Fruit fly (Drosophila melanogaster) whole organism, embryonic: ENCODE results near the gene CG32772.

Experiments used
- Ada2b ChIP-seq: fragments of 200-800 bp; sonication (Bioruptor generic); IDR thresholded peaks from 2 replicates; pipeline ENCODE4 v1.3.6; 2022; ENCODE audit warnings: missing biosample characterization, missing genetic modification characterization
- Atf-2 ChIP-seq: fragments of 200-800 bp; sonication (Bioruptor generic); optimal IDR thresholded peaks from 2 replicates; lab custom pipeline; 2016; ENCODE audit warnings: missing biosample characterization, missing genetic modification characterization
- CG10321 ChIP-seq: fragments of 200-800 bp; sonication (Bioruptor generic); IDR thresholded peaks from 2 replicates; pipeline ENCODE4 v1.3.6; 2022; ENCODE audit warnings: missing biosample characterization, missing genetic modification characterization
- CG10462 ChIP-seq: fragments of 200-800 bp; sonication (Bioruptor generic); optimal IDR thresholded peaks from 2 replicates; lab custom pipeline; 2016; ENCODE audit warnings: missing biosample characterization, missing genetic modification characterization
- CG10979 ChIP-seq: fragments of 200-800 bp; sonication (Bioruptor generic); optimal IDR thresholded peaks from 2 replicates; lab custom pipeline; 2018; ENCODE audit warnings: missing biosample characterization, mild to moderate bottlenecking, missing genetic modification characterization, moderate library complexity
- CG11723 ChIP-seq: fragments of 200-800 bp; sonication (Bioruptor generic); optimal IDR thresholded peaks from 2 replicates; lab custom pipeline; 2017; ENCODE audit warnings: missing biosample characterization, mild to moderate bottlenecking, missing genetic modification characterization
- CG12942 ChIP-seq: fragments of 200-800 bp; sonication (Bioruptor generic); optimal IDR thresholded peaks from 3 replicates; lab custom pipeline; 2016; ENCODE audit warnings: missing biosample characterization, missing genetic modification characterization
- CG13123 ChIP-seq: fragments of 200-800 bp; sonication (Bioruptor generic); optimal IDR thresholded peaks from 2 replicates; lab custom pipeline; 2016; ENCODE audit warnings: missing biosample characterization, missing genetic modification characterization
- CG13424 ChIP-seq: fragments of 200-800 bp; sonication (Bioruptor generic); optimal IDR thresholded peaks from 2 replicates; lab custom pipeline; 2019; ENCODE audit warnings: missing biosample characterization, mild to moderate bottlenecking, missing genetic modification characterization, moderate library complexity
- CG14441 ChIP-seq: fragments of 200-800 bp; sonication (Bioruptor generic); IDR thresholded peaks from 2 replicates; pipeline ENCODE4 v1.3.6; 2022; ENCODE audit warnings: missing biosample characterization, missing genetic modification characterization
- CG1603 ChIP-seq: fragments of 200-800 bp; sonication (Bioruptor generic); optimal IDR thresholded peaks from 2 replicates; lab custom pipeline; 2019; ENCODE audit warnings: missing biosample characterization, mild to moderate bottlenecking, missing genetic modification characterization, moderate library complexity
- CG17359 ChIP-seq: fragments of 200-800 bp; sonication (Bioruptor generic); optimal IDR thresholded peaks from 3 replicates; lab custom pipeline; 2018; ENCODE audit warnings: missing biosample characterization, mild to moderate bottlenecking, missing genetic modification characterization, moderate library complexity
- CG30020 ChIP-seq: fragments of 200-800 bp; optimal IDR thresholded peaks from 2 replicates; lab custom pipeline; 2019; ENCODE audit warnings: missing biosample characterization, mild to moderate bottlenecking, missing genetic modification characterization, moderate library complexity
- CG3065 ChIP-seq: fragments of 200-800 bp; sonication (Bioruptor generic); optimal IDR thresholded peaks from 2 replicates; lab custom pipeline; 2016; ENCODE audit warnings: missing biosample characterization, missing genetic modification characterization
- CG33557 ChIP-seq: fragments of 200-800 bp; sonication (Bioruptor generic); optimal IDR thresholded peaks from 2 replicates; lab custom pipeline; 2019; ENCODE audit warnings: missing biosample characterization, mild to moderate bottlenecking, missing genetic modification characterization, moderate library complexity
- CG3847 ChIP-seq: fragments of 200-800 bp; sonication (Bioruptor generic); IDR thresholded peaks from 2 replicates; pipeline ENCODE4 v1.3.6; 2022; ENCODE audit warnings: missing biosample characterization, missing genetic modification characterization
- CG4404 ChIP-seq: fragments of 200-800 bp; sonication (Bioruptor generic); IDR thresholded peaks from 2 replicates; pipeline ENCODE4 v1.3.6; 2022; ENCODE audit warnings: missing biosample characterization, missing genetic modification characterization
- CG4730 ChIP-seq: fragments of 200-800 bp; sonication (Bioruptor generic); IDR thresholded peaks from 2 replicates; pipeline ENCODE4 v1.3.6; 2022; ENCODE audit warnings: missing biosample characterization, missing genetic modification characterization
- CG4820 ChIP-seq: fragments of 200-800 bp; sonication (Bioruptor generic); optimal IDR thresholded peaks from 3 replicates; lab custom pipeline; 2016; ENCODE audit warnings: missing biosample characterization, missing genetic modification characterization
- CG5953 ChIP-seq: fragments of 200-800 bp; sonication (Bioruptor generic); IDR thresholded peaks from 2 replicates; pipeline ENCODE4 v1.3.6; 2022; ENCODE audit warnings: missing biosample characterization, missing genetic modification characterization
- CG7786 ChIP-seq: fragments of 200-800 bp; sonication (Bioruptor generic); optimal IDR thresholded peaks from 2 replicates; lab custom pipeline; 2016; ENCODE audit warnings: missing biosample characterization, missing genetic modification characterization
- HLH3B ChIP-seq: fragments of 200-800 bp; sonication (Bioruptor generic); IDR thresholded peaks from 2 replicates; pipeline ENCODE4 v1.3.6; 2022; ENCODE audit warnings: missing biosample characterization, missing genetic modification characterization
- Hr78 ChIP-seq, 2 experiments: fragments of 200-800 bp in 1 of 2; fragments of >200 bp in 1 of 2; sonication (Bioruptor generic) in 1 of 2; optimal IDR thresholded peaks; 2 replicates each; lab custom pipeline; 2017 to 2019; ENCODE audit warnings: missing biosample characterization in 2 of 2, missing genetic modification characterization in 2 of 2, mild to moderate bottlenecking in 1 of 2, moderate library complexity in 1 of 2
- Kr ChIP-seq: fragments of 200-800 bp; sonication (Bioruptor generic); optimal IDR thresholded peaks from 2 replicates; lab custom pipeline; 2017; ENCODE audit warnings: missing biosample characterization, mild to moderate bottlenecking, missing genetic modification characterization
- MTF-1 ChIP-seq: fragments of 200-800 bp; sonication (Bioruptor generic); optimal IDR thresholded peaks from 2 replicates; lab custom pipeline; 2018; ENCODE audit warnings: missing biosample characterization, mild to moderate bottlenecking, missing genetic modification characterization, borderline replicate concordance
- Meics ChIP-seq: fragments of 200-800 bp; sonication (Bioruptor generic); optimal IDR thresholded peaks from 2 replicates; lab custom pipeline; 2017; ENCODE audit warnings: missing biosample characterization, mild to moderate bottlenecking, missing genetic modification characterization
- Ravus ChIP-seq: fragments of 200-800 bp; sonication (Bioruptor generic); IDR thresholded peaks from 2 replicates; pipeline ENCODE4 v1.3.6; 2022; ENCODE audit warnings: missing biosample characterization, missing genetic modification characterization
- abd-A ChIP-seq: fragments of 200-800 bp; sonication (Bioruptor generic); optimal IDR thresholded peaks from 3 replicates; lab custom pipeline; 2019; ENCODE audit warnings: missing biosample characterization, mild to moderate bottlenecking, missing genetic modification characterization, moderate library complexity
- ac ChIP-seq: fragments of 200-800 bp; sonication (Bioruptor generic); optimal IDR thresholded peaks from 3 replicates; lab custom pipeline; 2017; ENCODE audit warnings: missing biosample characterization, mild to moderate bottlenecking, missing genetic modification characterization
- amos ChIP-seq: fragments of 200-800 bp; sonication (Bioruptor generic); IDR thresholded peaks from 2 replicates; pipeline ENCODE4 v1.3.6; 2022; ENCODE audit warnings: missing biosample characterization, missing genetic modification characterization; ENCODE audit not compliant: partially characterized antibody
- bbx ChIP-seq: fragments of 200-800 bp; sonication (Bioruptor generic); IDR thresholded peaks from 2 replicates; pipeline ENCODE4 v1.3.6; 2022; ENCODE audit warnings: missing biosample characterization, missing genetic modification characterization; ENCODE audit not compliant: partially characterized antibody
- bcd ChIP-seq: fragments of 200-800 bp; sonication (Bioruptor generic); optimal IDR thresholded peaks from 2 replicates; lab custom pipeline; 2017; ENCODE audit warnings: missing biosample characterization, mild to moderate bottlenecking, missing genetic modification characterization
- chinmo ChIP-seq: fragments of 200-800 bp; sonication (Bioruptor generic); IDR thresholded peaks from 4 replicates; pipeline ENCODE4 v1.3.6; 2022; ENCODE audit warnings: missing biosample characterization, missing genetic modification characterization; ENCODE audit not compliant: partially characterized antibody
- gcm ChIP-seq: fragments of 200-800 bp; sonication (Bioruptor generic); optimal IDR thresholded peaks from 2 replicates; lab custom pipeline; 2019; ENCODE audit warnings: missing biosample characterization, mild to moderate bottlenecking, missing genetic modification characterization, moderate library complexity
- gsb-n ChIP-seq: fragments of 200-800 bp; sonication (Bioruptor generic); optimal IDR thresholded peaks from 3 replicates; lab custom pipeline; 2018; ENCODE audit warnings: missing biosample characterization, mild to moderate bottlenecking, missing genetic modification characterization
- ken ChIP-seq: fragments of 200-800 bp; sonication (Bioruptor generic); IDR thresholded peaks from 3 replicates; pipeline ENCODE4 v1.3.6; 2022; ENCODE audit warnings: missing biosample characterization, missing genetic modification characterization
- klu ChIP-seq: fragments of 200-800 bp; sonication (Bioruptor generic); IDR thresholded peaks from 2 replicates; pipeline ENCODE4 v1.3.6; 2022; ENCODE audit warnings: missing biosample characterization, missing genetic modification characterization
- kni ChIP-seq: fragments of 200-800 bp; sonication (Bioruptor generic); optimal IDR thresholded peaks from 3 replicates; lab custom pipeline; 2017; ENCODE audit warnings: mild to moderate bottlenecking, missing biosample characterization, missing genetic modification reagents, missing genetic modification characterization
- lab ChIP-seq: fragments of 200-800 bp; sonication (Bioruptor generic); optimal IDR thresholded peaks from 3 replicates; lab custom pipeline; 2017; ENCODE audit warnings: missing biosample characterization, missing genetic modification characterization, mild to moderate bottlenecking, moderate library complexity, missing genetic modification reagents
- pan ChIP-seq, 4 experiments: fragments of >200 bp in 3 of 4; fragments of 200-800 bp in 1 of 4; sonication (Bioruptor generic) in 1 of 4; optimal IDR thresholded peaks in 3 of 4; IDR thresholded peaks in 1 of 4; 2 replicates each; pipeline versions ENCODE4 v1.3.6 to Lab custom; 2017 to 2022; ENCODE audit warnings: missing biosample characterization in 2 of 4, missing genetic modification characterization in 2 of 4, mixed read lengths in 1 of 4
- salm ChIP-seq: fragments of 200-800 bp; sonication (Bioruptor generic); optimal IDR thresholded peaks from 2 replicates; lab custom pipeline; 2018; ENCODE audit warnings: missing biosample characterization, mild to moderate bottlenecking, missing genetic modification characterization
- scrt ChIP-seq: fragments of 200-800 bp; sonication (Bioruptor generic); optimal IDR thresholded peaks from 2 replicates; lab custom pipeline; 2018; ENCODE audit warnings: missing biosample characterization, mild to moderate bottlenecking, missing genetic modification characterization, moderate library complexity
- sens ChIP-seq: fragments of 200-800 bp; sonication (Bioruptor generic); peaks from one replicate; lab custom pipeline; 2016; ENCODE audit warnings: missing biosample characterization, missing genetic modification characterization
- ttk ChIP-seq: fragments of 200-800 bp; sonication (Bioruptor generic); IDR thresholded peaks from 2 replicates; pipeline ENCODE4 v2.1.2; 2022; ENCODE audit warnings: missing biosample characterization, missing genetic modification characterization
- vvl ChIP-seq: fragments of 200-800 bp; sonication (Bioruptor generic); IDR thresholded peaks from 2 replicates; pipeline ENCODE4 v1.3.6; 2022; ENCODE audit warnings: missing biosample characterization, missing genetic modification characterization

CG32772 gene

DNA sequence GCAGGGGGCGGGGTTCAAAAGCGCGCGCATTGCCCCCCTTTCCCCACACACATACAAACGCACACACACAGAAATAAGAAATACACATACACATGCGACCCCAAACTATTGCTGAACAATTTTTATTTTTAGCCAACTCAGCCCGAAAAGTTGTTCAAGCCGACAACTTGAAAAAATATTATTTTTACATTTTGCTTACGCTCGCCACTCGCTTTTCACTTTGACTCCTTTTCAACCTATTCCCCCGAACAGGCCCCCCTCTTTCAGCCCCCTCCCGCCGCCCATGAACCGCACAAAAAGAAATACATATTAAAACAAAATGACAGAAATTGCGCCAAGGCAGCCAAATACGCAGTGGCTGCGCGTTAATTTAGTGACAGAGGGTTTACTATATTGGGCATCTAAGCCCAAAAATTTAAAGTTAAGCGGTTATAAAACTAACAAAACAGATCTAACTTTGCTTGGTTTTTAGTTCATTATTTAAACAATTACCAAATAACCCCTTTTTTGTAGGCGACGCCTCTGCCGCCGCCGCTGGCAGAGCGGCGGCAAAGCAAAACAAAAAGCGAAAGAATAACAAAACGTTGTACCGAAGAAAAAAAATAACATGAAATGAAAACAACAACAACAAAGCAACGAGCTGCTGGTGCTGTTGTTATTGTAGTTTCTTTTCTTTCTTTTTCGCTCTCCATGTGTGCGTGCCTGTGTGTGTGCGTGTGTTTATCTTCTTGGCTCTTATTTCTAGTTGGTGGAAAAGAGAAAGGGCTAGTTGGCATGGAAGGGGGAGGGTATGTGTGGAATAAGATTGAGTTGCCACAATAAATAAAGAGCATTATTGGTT lies 1.3 kb downstream of the CG32772 start (continued):
- TF ChIP-seq ken (GFP tag; lab: Robert Waterston, UW) (peak; percentile 100), CG5953 (GFP tag; lab: Robert Waterston, UW) (peak; percentile 100), CG10462 (GFP tag; lab: Kevin White, UChicago) (peak; percentile 99), gcm (GFP tag; lab: Kevin White, UChicago) (peak; percentile 100), pan (optimal IDR thresholded peaks at IDR 0.05; lab: Kevin White, UChicago) (no peak), pan (GFP tag; optimal IDR thresholded peaks at IDR 0.05 in 1 of 2, IDR thresholded peaks at IDR 0.05 in 1 of 2) (peak in 1 of 2 experiments; percentile 100), Kr (GFP tag; lab: Kevin White, UChicago) (peak; percentile 97), CG13424 (tag; lab: Kevin White, UChicago) (peak; percentile 100), CG7786 (GFP tag; lab: Kevin White, UChicago) (peak; percentile 100), CG3847 (peak; percentile 100), kni (GFP tag; lab: Kevin White, UChicago) (peak; percentile 92), Hr78 (GFP tag; optimal IDR thresholded peaks at IDR 0.05; lab: Kevin White, UChicago) (peak in 1 of 2 experiments; percentile 98), bbx (GFP tag; lab: Robert Waterston, UW) (no peak), CG1603 (tag; lab: Kevin White, UChicago) (peak; percentile 98), CG3065 (GFP tag; lab: Kevin White, UChicago) (peak; percentile 99), chinmo (GFP tag; lab: Robert Waterston, UW) (0 out of 4 replicates have a peak, but pooled peaks have one; percentile 28), CG14441 (GFP tag; lab: Robert Waterston, UW) (peak; percentile 100), CG30020 (peak; percentile 93), CG13123 (GFP tag; lab: Kevin White, UChicago) (peak; percentile 99), CG10321 (GFP tag; lab: Robert Waterston, UW) (peak; percentile 91), CG17359 (peak; percentile 100), klu (GFP tag; lab: Robert Waterston, UW) (peak; percentile 99), amos (GFP tag; lab: Robert Waterston, UW) (peak; percentile 14; the same call in 1 of the 2 replicates), sens (GFP tag; lab: Kevin White, UChicago) (peak; percentile 100), Atf-2 (GFP tag; lab: Kevin White, UChicago) (peak; percentile 99), CG11723 (peak; percentile 100), Meics (peak; percentile 100), salm (tag; lab: Kevin White, UChicago) (peak; percentile 99), CG10979 (tag; lab: Kevin White, UChicago) (peak; percentile 100), CG4404 (GFP tag; lab: Robert Waterston, UW) (peak; percentile 100), CG12942 (GFP tag; lab: Kevin White, UChicago) (peak; percentile 100), HLH3B (GFP tag; lab: Robert Waterston, UW) (peak; percentile 100), MTF-1 (GFP tag; lab: Kevin White, UChicago) (peak; percentile 99), vvl (GFP tag; lab: Robert Waterston, UW) (peak; percentile 100), ttk (peak; percentile 100), CG33557 (peak; percentile 99), scrt (GFP tag; lab: Kevin White, UChicago) (peak; percentile 99), ac (GFP tag; lab: Kevin White, UChicago) (peak; percentile 99), lab (peak; percentile 100), CG4820 (GFP tag; lab: Kevin White, UChicago) (peak; percentile 99), bcd (GFP tag; lab: Kevin White, UChicago) (peak; percentile 100), Ada2b (peak; percentile 100), gsb-n (peak; percentile 100), Ravus (GFP tag; lab: Robert Waterston, UW) (peak; percentile 99), abd-A (tag; lab: Kevin White, UChicago) (peak; percentile 99), CG4730 (peak; percentile 100)
- TF ChIP-seq, all 482 proteins: peak for 447
